Worm (Caenorhabditis elegans) whole organism, L4 larva: ENCODE data around the gene pak-1.

Experiments used
- T26A8.4 ChIP-seq: fragments of 200-800 bp; sonication (Bioruptor generic); IDR thresholded peaks from 2 replicates; pipeline ENCODE4 v1.3.6; 2022; ENCODE audit warnings: missing genetic modification characterization, missing compliant biosample characterization
- Y105C5A.15 ChIP-seq: fragments of 200-800 bp; sonication (Bioruptor generic); IDR thresholded peaks from 2 replicates; pipeline ENCODE4 v1.3.6; 2022; ENCODE audit warnings: missing genetic modification characterization, missing compliant biosample characterization
- Y75B8A.6 ChIP-seq: fragments of 200-800 bp; sonication (Bioruptor generic); IDR thresholded peaks from 2 replicates; pipeline ENCODE4 v1.3.6; 2022; ENCODE audit warnings: missing genetic modification reagents, missing genetic modification characterization, missing compliant biosample characterization
- ZK546.5 ChIP-seq, 2 experiments: sonication (generic microtip); optimal IDR thresholded peaks; 2 replicates each; lab custom pipeline; 2017; ENCODE audit warnings: missing biosample characterization in 2 of 2, missing genetic modification characterization in 2 of 2
- aha-1 ChIP-seq: fragments of 150-350 bp; peaks from one replicate; lab custom pipeline; 2014; ENCODE audit warnings: missing biosample characterization, missing genetic modification characterization
- ceh-20 ChIP-seq: fragments of 200-800 bp; sonication (Bioruptor generic); IDR thresholded peaks from 2 replicates; pipeline ENCODE4 v1.3.6; 2022; ENCODE audit warnings: missing genetic modification reagents, missing genetic modification characterization, missing compliant biosample characterization
- ceh-44 ChIP-seq: fragments of 200-800 bp; sonication (Bioruptor generic); IDR thresholded peaks from 2 replicates; pipeline ENCODE4 v1.3.6; 2022; ENCODE audit warnings: missing genetic modification reagents, missing genetic modification characterization, missing compliant biosample characterization
- ctbp-1 ChIP-seq: fragments of 200-800 bp; sonication (Bioruptor generic); IDR thresholded peaks from 2 replicates; pipeline ENCODE4 v1.3.6; 2022; ENCODE audit warnings: missing genetic modification reagents, missing genetic modification characterization, missing compliant biosample characterization
- daf-16 ChIP-seq, 3 experiments: sonication (generic microtip); optimal IDR thresholded peaks; 2 replicates each; lab custom pipeline; 2016 to 2017; ENCODE audit warnings: missing genetic modification characterization in 3 of 3, missing genetic modification reagents in 3 of 3, mild to moderate bottlenecking in 2 of 3, missing compliant biosample characterization in 2 of 3, missing biosample characterization in 1 of 3, moderate library complexity in 1 of 3
- daf-8 ChIP-seq: fragments of 200-800 bp; sonication (Bioruptor generic); IDR thresholded peaks from 2 replicates; pipeline ENCODE4 v1.3.6; 2022; ENCODE audit warnings: missing genetic modification characterization, missing compliant biosample characterization
- dmd-6 ChIP-seq: fragments of 200-800 bp; sonication (Bioruptor generic); IDR thresholded peaks from 2 replicates; pipeline ENCODE4 v1.3.6; 2022; ENCODE audit warnings: missing genetic modification reagents, missing genetic modification characterization, missing compliant biosample characterization
- dmd-8 ChIP-seq: fragments of 200-800 bp; sonication (Bioruptor generic); IDR thresholded peaks from 2 replicates; pipeline ENCODE4 v1.3.6; 2022; ENCODE audit warnings: missing genetic modification characterization, missing compliant biosample characterization
- duxl-1 ChIP-seq: sonication (generic microtip); optimal IDR thresholded peaks from 2 replicates; lab custom pipeline; 2016; ENCODE audit warnings: mild to moderate bottlenecking, missing genetic modification characterization, moderate library complexity, missing compliant biosample characterization; ENCODE audit not compliant: poor library complexity
- fos-1 ChIP-seq: fragments of 150-350 bp; optimal IDR thresholded peaks from 2 replicates; lab custom pipeline; 2014; ENCODE audit warnings: missing biosample characterization, missing genetic modification characterization
- mdt-29 ChIP-seq: fragments of 200-800 bp; sonication (Bioruptor generic); IDR thresholded peaks from 2 replicates; pipeline ENCODE4 v1.3.6; 2022; ENCODE audit warnings: missing genetic modification reagents, missing genetic modification characterization, missing compliant biosample characterization
- mep-1 ChIP-seq: fragments of 150-350 bp; sonication (generic microtip); optimal IDR thresholded peaks from 3 replicates; lab custom pipeline; 2014; ENCODE audit warnings: missing biosample characterization, missing genetic modification characterization
- mxl-3 ChIP-seq: fragments of 200-800 bp; sonication (Bioruptor generic); optimal IDR thresholded peaks from 2 replicates; lab custom pipeline; 2018; ENCODE audit warnings: mild to moderate bottlenecking, missing genetic modification characterization, missing compliant biosample characterization
- nhr-102 ChIP-seq: sonication (generic microtip); optimal IDR thresholded peaks from 2 replicates; lab custom pipeline; 2016; ENCODE audit warnings: mild to moderate bottlenecking, missing genetic modification characterization, moderate library complexity, missing compliant biosample characterization
- nhr-237 ChIP-seq: sonication (generic microtip); optimal IDR thresholded peaks from 2 replicates; lab custom pipeline; 2017; ENCODE audit warnings: missing biosample characterization, missing genetic modification characterization
- pqm-1 ChIP-seq: sonication (generic microtip); optimal IDR thresholded peaks from 2 replicates; lab custom pipeline; 2017; ENCODE audit warnings: missing biosample characterization, missing genetic modification characterization
- saeg-2 ChIP-seq: fragments of 200-800 bp; sonication (Bioruptor generic); IDR thresholded peaks from 2 replicates; pipeline ENCODE4 v1.3.6; 2022; ENCODE audit warnings: missing genetic modification reagents, missing genetic modification characterization, missing compliant biosample characterization
- set-16 ChIP-seq: fragments of 200-800 bp; sonication (Bioruptor generic); IDR thresholded peaks from 2 replicates; pipeline ENCODE4 v1.3.6; 2022; ENCODE audit warnings: missing genetic modification reagents, missing genetic modification characterization, missing compliant biosample characterization
- tra-1 ChIP-seq: fragments of 200-800 bp; sonication (Bioruptor generic); IDR thresholded peaks from 2 replicates; pipeline ENCODE4 v1.3.6; 2022; ENCODE audit warnings: missing genetic modification reagents, missing genetic modification characterization, missing compliant biosample characterization
- unc-62 ChIP-seq, 3 experiments: fragments of 150-350 bp in 1 of 3; sonication (generic microtip); optimal IDR thresholded peaks in 2 of 3; peaks in 1 of 3; 1 replicate in 1 of 3; 2 replicates in 2 of 3; lab custom pipeline; 2014 to 2017; ENCODE audit warnings: missing biosample characterization in 3 of 3, missing genetic modification characterization in 3 of 3, missing genetic modification reagents in 3 of 3, missing genotype in 1 of 3
- zfp-3 ChIP-seq: fragments of 200-800 bp; sonication (Bioruptor generic); conservative IDR thresholded peaks from 2 replicates; pipeline ENCODE4 v1.3.6; 2022; ENCODE audit warnings: missing genetic modification reagents, missing genetic modification characterization, missing compliant biosample characterization

pak-1 gene

ce11 chrX:6040435-6041093 is 7.8 kb downstream of the pak-1 start:
- TF ChIP-seq fos-1 (tag; lab: Kevin White, UChicago) (no peak), daf-8 (GFP tag; lab: Robert Waterston, UW) (no peak), unc-62 (GFP tag; optimal IDR thresholded peaks at IDR 0.05 in 1 of 2; lab: Kevin White, UChicago) (peak in 1 of 2 experiments; percentile 74), unc-62 (tag; optimal IDR thresholded peaks at IDR 0.05; lab: Kevin White, UChicago) (no peak), ctbp-1 (GFP tag; lab: Robert Waterston, UW) (no peak), daf-16 (GFP tag; optimal IDR thresholded peaks at IDR 0.05; lab: Kevin White, UChicago) (peak in 1 of 2 experiments; percentile 22), daf-16 (tag; optimal IDR thresholded peaks at IDR 0.05; lab: Kevin White, UChicago) (no peak), ceh-44 (no peak), T26A8.4 (GFP tag; lab: Robert Waterston, UW) (no peak), nhr-237 (tag; lab: Kevin White, UChicago) (no peak), aha-1 (tag; lab: Kevin White, UChicago) (peak; percentile 73), mep-1 (tag; lab: Kevin White, UChicago) (no peak), dmd-8 (GFP tag; lab: Robert Waterston, UW) (no peak), set-16 (GFP tag; lab: Robert Waterston, UW) (peak; percentile 78), mxl-3 (peak; percentile 2)

ce11 chrX:6039544-6039943 is 8.9 kb downstream of the pak-1 start, which contains the start of gene hsp-25:
hsp-25 (minus strand) TSS chrX:6039644.
- TF ChIP-seq unc-62 (GFP tag; optimal IDR thresholded peaks at IDR 0.05 in 1 of 2; lab: Kevin White, UChicago) = peak in 1 of 2 experiments; percentile 72
- TF ChIP-seq unc-62 (tag; optimal IDR thresholded peaks at IDR 0.05; lab: Kevin White, UChicago) = no peak
- TF ChIP-seq Y75B8A.6 = no peak
- peak; percentile 29 for TF ChIP-seq aha-1 (tag; lab: Kevin White, UChicago)

ce11 chrX:6031169-6031568 is 17.2 kb downstream of the pak-1 start, which contains the start of gene ipp-5:
ipp-5 (plus strand) TSS chrX:6031469.
- no peak for TF ChIP-seq Y105C5A.15 (GFP tag; lab: Robert Waterston, UW)
- TF ChIP-seq aha-1 (tag; lab: Kevin White, UChicago) = peak; percentile 33

ce11 chrX:6029075-6029474 is 19.3 kb downstream of the pak-1 start:
- peak in 1 of 2 experiments; percentile 98 for TF ChIP-seq unc-62 (GFP tag; optimal IDR thresholded peaks at IDR 0.05 in 1 of 2; lab: Kevin White, UChicago)
- TF ChIP-seq unc-62 (tag; optimal IDR thresholded peaks at IDR 0.05; lab: Kevin White, UChicago) = no peak
- no peak for TF ChIP-seq zfp-3 (GFP tag; lab: Robert Waterston, UW)
- no peak for TF ChIP-seq ceh-20 (GFP tag; lab: Robert Waterston, UW)
- TF ChIP-seq pqm-1 (tag; lab: Kevin White, UChicago) = no peak
- peak; percentile 50 for TF ChIP-seq aha-1 (tag; lab: Kevin White, UChicago)
- TF ChIP-seq nhr-237 (tag; lab: Kevin White, UChicago) = no peak
- TF ChIP-seq ZK546.5 (tag; optimal IDR thresholded peaks at IDR 0.05; lab: Kevin White, UChicago) = no peak
- no peak for TF ChIP-seq saeg-2 (GFP tag; lab: Robert Waterston, UW)

ce11 chrX:6026732-6027528 is 21.5 kb downstream of the pak-1 start:
- TF ChIP-seq tra-1 (GFP tag; lab: Robert Waterston, UW) (no peak), ceh-44 (no peak), mdt-29 (GFP tag; lab: Robert Waterston, UW) (no peak), aha-1 (tag; lab: Kevin White, UChicago) (peak; percentile 70), dmd-6 (peak; percentile 12; the same call in 1 of the 2 replicates), daf-8 (GFP tag; lab: Robert Waterston, UW) (no peak), Y105C5A.15 (GFP tag; lab: Robert Waterston, UW) (no peak), duxl-1 (tag; lab: Kevin White, UChicago) (no peak), pqm-1 (tag; lab: Kevin White, UChicago) (peak; percentile 38), daf-16 (GFP tag; optimal IDR thresholded peaks at IDR 0.05; lab: Kevin White, UChicago) (no peak), daf-16 (tag; optimal IDR thresholded peaks at IDR 0.05; lab: Kevin White, UChicago) (peak; percentile 44), nhr-102 (tag; lab: Kevin White, UChicago) (no peak)
